Fruit fly (Drosophila melanogaster) whole organism, embryonic: Measurements from ENCODE around the gene Nak.

Experiments
- Atf3 ChIP-seq: fragments of 200-800 bp; sonication (Bioruptor generic); optimal IDR thresholded peaks from 3 replicates; lab custom pipeline; 2016; ENCODE audit warnings: missing biosample characterization, missing genetic modification characterization
- CG10267 ChIP-seq: fragments of 200-800 bp; sonication (Bioruptor generic); optimal IDR thresholded peaks from 2 replicates; lab custom pipeline; 2018; ENCODE audit warnings: missing biosample characterization, mild to moderate bottlenecking, missing genetic modification characterization, moderate library complexity
- CG12391 ChIP-seq: fragments of 200-800 bp; sonication (Bioruptor generic); optimal IDR thresholded peaks from 3 replicates; lab custom pipeline; 2018; ENCODE audit warnings: missing biosample characterization, mild to moderate bottlenecking, missing genetic modification characterization, moderate library complexity
- CG14860 ChIP-seq: fragments of 200-800 bp; sonication (Bioruptor generic); IDR thresholded peaks from 3 replicates; pipeline ENCODE4 v1.3.6; 2022; ENCODE audit warnings: missing biosample characterization, missing genetic modification characterization; ENCODE audit not compliant: partially characterized antibody
- CG15011 ChIP-seq: fragments of 200-800 bp; sonication (Bioruptor generic); optimal IDR thresholded peaks from 3 replicates; lab custom pipeline; 2018; ENCODE audit warnings: missing biosample characterization, mild to moderate bottlenecking, missing genetic modification characterization
- CG17361 ChIP-seq: fragments of 200-800 bp; sonication (Bioruptor generic); IDR thresholded peaks from 3 replicates; pipeline ENCODE4 v1.3.6; 2022; ENCODE audit warnings: missing biosample characterization, missing genetic modification characterization
- CG2712 ChIP-seq: fragments of 200-800 bp; optimal IDR thresholded peaks from 3 replicates; lab custom pipeline; 2019; ENCODE audit warnings: missing biosample characterization, mild to moderate bottlenecking, missing genetic modification characterization, moderate library complexity
- CG6683 ChIP-seq: fragments of 200-800 bp; sonication (Bioruptor generic); optimal IDR thresholded peaks from 2 replicates; lab custom pipeline; 2017; ENCODE audit warnings: missing biosample characterization, mild to moderate bottlenecking, missing genetic modification characterization, missing genetic modification reagents
- CG7372 ChIP-seq: fragments of 200-800 bp; sonication (Bioruptor generic); IDR thresholded peaks from 2 replicates; pipeline ENCODE4 v1.3.6; 2022; ENCODE audit warnings: missing biosample characterization, missing genetic modification characterization
- CG8924 ChIP-seq: fragments of 200-800 bp; optimal IDR thresholded peaks from 3 replicates; lab custom pipeline; 2019; ENCODE audit warnings: missing biosample characterization, mild to moderate bottlenecking, missing genetic modification characterization, moderate library complexity
- CG9215 ChIP-seq: fragments of 200-800 bp; sonication (Bioruptor generic); IDR thresholded peaks from 2 replicates; pipeline ENCODE4 v1.3.6; 2022; ENCODE audit warnings: missing biosample characterization, missing genetic modification characterization
- Camta ChIP-seq: fragments of 200-800 bp; sonication (Bioruptor generic); optimal IDR thresholded peaks from 2 replicates; lab custom pipeline; 2016; ENCODE audit warnings: missing biosample characterization, missing genetic modification characterization
- CkIIα-i1 ChIP-seq: fragments of 200-800 bp; sonication (Bioruptor generic); IDR thresholded peaks from 2 replicates; pipeline ENCODE4 v1.3.6; 2022; ENCODE audit warnings: missing biosample characterization, missing genetic modification characterization
- Dbx ChIP-seq: fragments of 200-800 bp; sonication (Bioruptor generic); IDR thresholded peaks from 3 replicates; pipeline ENCODE4 v1.3.6; 2022; ENCODE audit warnings: missing biosample characterization, missing genetic modification characterization
- Deaf1 ChIP-seq: fragments of 200-800 bp; optimal IDR thresholded peaks from 3 replicates; lab custom pipeline; 2019; ENCODE audit warnings: missing biosample characterization, mild to moderate bottlenecking, missing genetic modification characterization, moderate library complexity
- Dp ChIP-seq: fragments of 200-800 bp; sonication (Bioruptor generic); optimal IDR thresholded peaks from 2 replicates; lab custom pipeline; 2018; ENCODE audit warnings: missing biosample characterization, mild to moderate bottlenecking, missing genetic modification characterization, moderate library complexity
- Ets97D ChIP-seq: fragments of 200-800 bp; sonication (Bioruptor generic); optimal IDR thresholded peaks from 3 replicates; lab custom pipeline; 2016; ENCODE audit warnings: missing biosample characterization, missing genetic modification characterization
- Fer3 ChIP-seq: fragments of 200-800 bp; sonication (Bioruptor generic); optimal IDR thresholded peaks from 2 replicates; lab custom pipeline; 2018; ENCODE audit warnings: missing biosample characterization, mild to moderate bottlenecking, missing genetic modification characterization, moderate library complexity
- Hand ChIP-seq: fragments of 200-800 bp; sonication (Bioruptor generic); optimal IDR thresholded peaks from 2 replicates; lab custom pipeline; 2017; ENCODE audit warnings: mild to moderate bottlenecking, missing biosample characterization, missing genetic modification reagents, missing genetic modification characterization
- HmgZ ChIP-seq: fragments of 200-800 bp; sonication (Bioruptor generic); optimal IDR thresholded peaks from 2 replicates; lab custom pipeline; 2018; ENCODE audit warnings: missing biosample characterization, mild to moderate bottlenecking, missing genetic modification characterization
- Hmr ChIP-seq: fragments of 200-800 bp; sonication (Bioruptor generic); optimal IDR thresholded peaks from 3 replicates; lab custom pipeline; 2017; ENCODE audit warnings: mild to moderate bottlenecking, missing biosample characterization, missing genetic modification reagents, missing genetic modification characterization
- Hr78 ChIP-seq, 2 experiments: fragments of 200-800 bp in 1 of 2; fragments of >200 bp in 1 of 2; sonication (Bioruptor generic) in 1 of 2; optimal IDR thresholded peaks; 2 replicates each; lab custom pipeline; 2017 to 2019; ENCODE audit warnings: missing biosample characterization in 2 of 2, missing genetic modification characterization in 2 of 2, mild to moderate bottlenecking in 1 of 2, moderate library complexity in 1 of 2
- Hsf ChIP-seq: fragments of 200-800 bp; sonication (Bioruptor generic); optimal IDR thresholded peaks from 3 replicates; lab custom pipeline; 2016; ENCODE audit warnings: missing biosample characterization, missing genetic modification characterization
- Meics ChIP-seq: fragments of 200-800 bp; sonication (Bioruptor generic); optimal IDR thresholded peaks from 2 replicates; lab custom pipeline; 2017; ENCODE audit warnings: missing biosample characterization, mild to moderate bottlenecking, missing genetic modification characterization
- Neu2 ChIP-seq: fragments of 200-800 bp; sonication (Bioruptor generic); optimal IDR thresholded peaks from 3 replicates; lab custom pipeline; 2016; ENCODE audit warnings: missing biosample characterization, missing genetic modification characterization, borderline replicate concordance
- Vsx1 ChIP-seq: fragments of 200-800 bp; sonication (Bioruptor generic); optimal IDR thresholded peaks from 2 replicates; lab custom pipeline; 2017; ENCODE audit warnings: missing biosample characterization, mild to moderate bottlenecking, missing genetic modification characterization, missing genetic modification reagents
- bsh ChIP-seq, 2 experiments: fragments of 200-800 bp; sonication (Bioruptor generic); optimal IDR thresholded peaks; 2 replicates each; lab custom pipeline; 2017 to 2018; ENCODE audit warnings: mild to moderate bottlenecking in 2 of 2, missing biosample characterization in 2 of 2, missing genetic modification characterization in 2 of 2, moderate library complexity in 1 of 2
- ci ChIP-seq: fragments of 200-800 bp; sonication (Bioruptor generic); IDR thresholded peaks from 3 replicates; pipeline ENCODE4 v1.3.6; 2022; ENCODE audit warnings: missing biosample characterization, missing genetic modification characterization
- corto ChIP-seq: fragments of 200-800 bp; sonication (Bioruptor generic); optimal IDR thresholded peaks from 2 replicates; lab custom pipeline; 2016; ENCODE audit warnings: missing biosample characterization, mild to moderate bottlenecking, missing genetic modification characterization, moderate library complexity
- dimm ChIP-seq: fragments of 200-800 bp; sonication (Bioruptor generic); IDR thresholded peaks from 2 replicates; pipeline ENCODE4 v1.3.6; 2022; ENCODE audit warnings: missing biosample characterization, missing genetic modification characterization
- dysf ChIP-seq: fragments of 200-800 bp; sonication (Bioruptor generic); IDR thresholded peaks from 3 replicates; pipeline ENCODE4 v1.3.6; 2022; ENCODE audit warnings: missing biosample characterization, missing genetic modification characterization
- exex ChIP-seq: fragments of 200-800 bp; sonication (Bioruptor generic); optimal IDR thresholded peaks from 4 replicates; lab custom pipeline; 2018; ENCODE audit warnings: missing biosample characterization, mild to moderate bottlenecking, missing genetic modification characterization, moderate library complexity
- fd102C ChIP-seq: fragments of 200-800 bp; sonication (Bioruptor generic); optimal IDR thresholded peaks from 2 replicates; lab custom pipeline; 2018; ENCODE audit warnings: missing biosample characterization, mild to moderate bottlenecking, missing genetic modification characterization, moderate library complexity
- gcm ChIP-seq: fragments of 200-800 bp; sonication (Bioruptor generic); optimal IDR thresholded peaks from 2 replicates; lab custom pipeline; 2019; ENCODE audit warnings: missing biosample characterization, mild to moderate bottlenecking, missing genetic modification characterization, moderate library complexity
- lab ChIP-seq: fragments of 200-800 bp; sonication (Bioruptor generic); optimal IDR thresholded peaks from 3 replicates; lab custom pipeline; 2017; ENCODE audit warnings: missing biosample characterization, missing genetic modification characterization, mild to moderate bottlenecking, moderate library complexity, missing genetic modification reagents
- lmd ChIP-seq: fragments of 200-800 bp; sonication (Bioruptor generic); IDR thresholded peaks from 2 replicates; pipeline ENCODE4 v1.3.6; 2022; ENCODE audit warnings: missing biosample characterization, missing genetic modification characterization
- lola ChIP-seq, 3 experiments: fragments of >200 bp in 2 of 3; fragments of 200-800 bp in 1 of 3; sonication (Bioruptor generic) in 1 of 3; optimal IDR thresholded peaks; 2 replicates each; lab custom pipeline; 2017 to 2019; ENCODE audit warnings: missing biosample characterization in 3 of 3, missing genetic modification characterization in 3 of 3, mild to moderate bottlenecking in 1 of 3, moderate library complexity in 1 of 3
- mld ChIP-seq: fragments of 200-800 bp; sonication (Bioruptor generic); IDR thresholded peaks from 3 replicates; pipeline ENCODE4 v1.3.6; 2022; ENCODE audit warnings: missing biosample characterization, missing genetic modification characterization; ENCODE audit not compliant: partially characterized antibody
- nom ChIP-seq: fragments of 200-800 bp; sonication (Bioruptor generic); optimal IDR thresholded peaks from 2 replicates; lab custom pipeline; 2017; ENCODE audit warnings: missing biosample characterization, missing genetic modification characterization, mild to moderate bottlenecking, moderate library complexity, missing genetic modification reagents
- pan ChIP-seq, 4 experiments: fragments of >200 bp in 3 of 4; fragments of 200-800 bp in 1 of 4; sonication (Bioruptor generic) in 1 of 4; optimal IDR thresholded peaks in 3 of 4; IDR thresholded peaks in 1 of 4; 2 replicates each; pipeline versions ENCODE4 v1.3.6 to Lab custom; 2017 to 2022; ENCODE audit warnings: missing biosample characterization in 2 of 4, missing genetic modification characterization in 2 of 4, mixed read lengths in 1 of 4
- sc ChIP-seq, 3 experiments: fragments of >200 bp in 2 of 3; fragments of 200-800 bp in 1 of 3; sonication (Bioruptor generic) in 1 of 3; optimal IDR thresholded peaks; 2 replicates in 2 of 3; 3 replicates in 1 of 3; lab custom pipeline; 2017; ENCODE audit warnings: mild to moderate bottlenecking in 1 of 3, missing biosample characterization in 1 of 3, missing genetic modification characterization in 1 of 3, missing genetic modification reagents in 1 of 3
- sqz ChIP-seq: fragments of 200-800 bp; sonication (Bioruptor generic); optimal IDR thresholded peaks from 3 replicates; lab custom pipeline; 2018; ENCODE audit warnings: missing biosample characterization, mild to moderate bottlenecking, missing genetic modification characterization
- ssp ChIP-seq: fragments of 200-800 bp; sonication (Bioruptor generic); IDR thresholded peaks from 2 replicates; pipeline ENCODE4 v1.3.6; 2022; ENCODE audit warnings: missing biosample characterization, missing genetic modification characterization
- tap ChIP-seq: fragments of 200-800 bp; optimal IDR thresholded peaks from 3 replicates; lab custom pipeline; 2019; ENCODE audit warnings: missing biosample characterization, mild to moderate bottlenecking, missing genetic modification characterization, moderate library complexity
- vnd ChIP-seq: fragments of 200-800 bp; sonication (Bioruptor generic); IDR thresholded peaks from 3 replicates; pipeline ENCODE4 v1.3.6; 2022; ENCODE audit warnings: missing biosample characterization, missing genetic modification characterization; ENCODE audit not compliant: partially characterized antibody

The Nak gene

DNA sequence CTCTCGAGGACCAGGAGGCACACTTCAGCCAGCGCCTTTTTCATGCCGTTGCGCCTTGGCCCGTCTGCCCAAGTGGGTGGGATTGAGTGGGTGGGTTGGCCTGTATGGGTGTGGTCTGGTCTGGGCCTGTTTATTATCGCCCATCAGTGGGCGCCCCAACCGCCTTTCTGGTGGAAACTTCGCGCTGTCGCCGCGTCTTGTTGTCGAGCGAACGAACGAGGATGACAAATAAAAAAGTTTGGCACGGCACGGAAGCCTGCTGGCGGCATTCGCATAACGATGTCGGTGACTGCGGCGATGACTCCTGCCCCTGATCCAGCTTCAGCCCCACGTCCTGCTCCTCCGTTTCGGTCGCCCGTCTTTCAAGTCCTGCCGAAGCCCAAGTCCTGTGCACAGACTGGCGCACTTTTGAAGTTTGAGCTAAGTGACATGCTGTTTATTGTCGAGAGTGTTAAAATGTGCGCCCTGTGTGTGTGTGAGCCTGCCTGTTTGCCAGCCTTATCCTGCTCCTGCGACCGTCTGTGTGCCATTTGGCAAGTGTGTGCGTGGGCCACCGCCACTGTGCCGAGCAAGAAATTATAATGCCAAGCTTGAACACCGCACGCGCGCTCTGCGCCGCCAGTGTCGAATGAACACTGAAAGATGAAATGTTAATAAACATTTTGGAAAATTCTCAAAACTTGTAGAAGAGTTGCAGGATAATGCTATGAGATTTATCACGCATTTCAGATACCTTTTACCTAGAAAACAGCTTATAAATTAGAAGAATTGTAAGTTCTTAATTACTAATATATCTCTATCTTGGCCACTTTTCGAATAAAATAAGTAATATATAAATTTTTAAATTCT, 45.7 kb upstream of the Nak start (continued):
- peak; percentile 45 for TF ChIP-seq exex (tag; lab: Kevin White, UChicago)
- TF ChIP-seq CG7372 (GFP tag; lab: Robert Waterston, UW): 0 out of 2 replicates have a peak, but pooled peaks have one; percentile 48
- TF ChIP-seq lmd (GFP tag; lab: Robert Waterston, UW): peak; percentile 62
- TF ChIP-seq CG14860: no peak
- peak; percentile 58 for TF ChIP-seq sqz (GFP tag; lab: Kevin White, UChicago)
- TF ChIP-seq Deaf1 (tag; lab: Kevin White, UChicago): peak; percentile 62
- TF ChIP-seq Hand (GFP tag; lab: Kevin White, UChicago): peak; percentile 91
- TF ChIP-seq lab (GFP tag; lab: Kevin White, UChicago): peak; percentile 90
- TF ChIP-seq CkIIα-i1 (GFP tag; lab: Robert Waterston, UW): no peak
- peak; percentile 51 for TF ChIP-seq gcm (GFP tag; lab: Kevin White, UChicago)
- TF ChIP-seq vnd (GFP tag; lab: Robert Waterston, UW): 0 out of 3 replicates have a peak, but pooled peaks have one; percentile 29
- TF ChIP-seq Dp (GFP tag; lab: Kevin White, UChicago): no peak
- peak; percentile 91 for TF ChIP-seq Hmr (GFP tag; lab: Kevin White, UChicago)
- no peak for TF ChIP-seq pan (optimal IDR thresholded peaks at IDR 0.05; lab: Kevin White, UChicago)
- TF ChIP-seq pan (GFP tag; optimal IDR thresholded peaks at IDR 0.05 in 1 of 2, IDR thresholded peaks at IDR 0.05 in 1 of 2): peak in 1 of 2 experiments; percentile 67
- no peak for TF ChIP-seq Ets97D (GFP tag; lab: Kevin White, UChicago)
- peak; percentile 74 for TF ChIP-seq CG6683 (GFP tag; lab: Kevin White, UChicago)
- TF ChIP-seq CG15011: peak; percentile 62
- TF ChIP-seq Fer3 (tag; lab: Kevin White, UChicago): peak; percentile 80
- TF ChIP-seq bsh (GFP tag; optimal IDR thresholded peaks at IDR 0.05; lab: Kevin White, UChicago): peak in 1 of 2 experiments; percentile 73
- peak; percentile 62 for TF ChIP-seq tap (tag; lab: Kevin White, UChicago)
- TF ChIP-seq CG9215 (GFP tag; lab: Robert Waterston, UW): 0 out of 2 replicates have a peak, but pooled peaks have one; percentile 46
- peak; percentile 68 for TF ChIP-seq CG10267 (tag; lab: Kevin White, UChicago)
- peak; percentile 17; the same call in 1 of the 3 replicates for TF ChIP-seq ci (GFP tag; lab: Robert Waterston, UW)
- TF ChIP-seq mld (GFP tag; lab: Robert Waterston, UW): no peak
- TF ChIP-seq Vsx1 (GFP tag; lab: Kevin White, UChicago): peak; percentile 50
- peak; percentile 29 for TF ChIP-seq Hsf
- TF ChIP-seq dysf (GFP tag; lab: Robert Waterston, UW): peak; percentile 79
- TF ChIP-seq fd102C (GFP tag; lab: Kevin White, UChicago): no peak
- TF ChIP-seq CG12391: peak; percentile 75
- no peak for TF ChIP-seq Atf3
- peak; percentile 79 for TF ChIP-seq CG2712 (tag; lab: Kevin White, UChicago)
- peak; percentile 18 for TF ChIP-seq nom (GFP tag; lab: Kevin White, UChicago)
- no peak for TF ChIP-seq Camta
- no peak for TF ChIP-seq Neu2 (GFP tag; lab: Kevin White, UChicago)
- TF ChIP-seq dimm (GFP tag; lab: Robert Waterston, UW): no peak
- TF ChIP-seq ssp: 0 out of 2 replicates have a peak, but pooled peaks have one; percentile 11
- TF ChIP-seq Hr78 (GFP tag; optimal IDR thresholded peaks at IDR 0.05; lab: Kevin White, UChicago): peak in 1 of 2 experiments; percentile 26
- peak; percentile 88 for TF ChIP-seq Meics (GFP tag; lab: Kevin White, UChicago)
- TF ChIP-seq corto (GFP tag; lab: Kevin White, UChicago): no peak
- peak in 1 of 3 experiments; percentile 46 for TF ChIP-seq lola (GFP tag; optimal IDR thresholded peaks at IDR 0.05; lab: Kevin White, UChicago)
- peak; percentile 83 for TF ChIP-seq CG8924 (tag; lab: Kevin White, UChicago)
- TF ChIP-seq Dbx: peak; percentile 58
- peak; percentile 46 for TF ChIP-seq HmgZ (tag; lab: Kevin White, UChicago)
- peak; percentile 80; the same call in 2 of the 3 replicates for TF ChIP-seq CG17361 (GFP tag; lab: Robert Waterston, UW)
- no peak for TF ChIP-seq sc (optimal IDR thresholded peaks at IDR 0.05; lab: Kevin White, UChicago)
- peak; percentile 49 for TF ChIP-seq sc (GFP tag; optimal IDR thresholded peaks at IDR 0.05; lab: Kevin White, UChicago)
